Worm (Caenorhabditis elegans) whole organism, early embryonic: ENCODE measurements around the gene har-1.

Experiments used
- B0310.2 ChIP-seq: sonication (generic microtip); optimal IDR thresholded peaks from 2 replicates; lab custom pipeline; 2016; ENCODE audit warnings: mild to moderate bottlenecking, missing genetic modification characterization, missing compliant biosample characterization
- ama-1 ChIP-seq: fragments of 150-350 bp; optimal IDR thresholded peaks from 2 replicates; lab custom pipeline; 2014
- ceh-13 ChIP-seq: fragments of 200-800 bp; sonication (Bioruptor generic); optimal IDR thresholded peaks from 2 replicates; lab custom pipeline; 2018; ENCODE audit warnings: mild to moderate bottlenecking, missing genetic modification characterization, missing compliant biosample characterization
- flt-1 ChIP-seq: fragments of 200-800 bp; sonication (Bioruptor generic); IDR thresholded peaks from 2 replicates; pipeline ENCODE4 v1.3.6; 2022; ENCODE audit warnings: missing genetic modification characterization, missing compliant biosample characterization
- hnd-1 ChIP-seq: sonication (generic microtip); optimal IDR thresholded peaks from 2 replicates; lab custom pipeline; 2016; ENCODE audit warnings: missing genetic modification characterization, missing compliant biosample characterization

DNA sequence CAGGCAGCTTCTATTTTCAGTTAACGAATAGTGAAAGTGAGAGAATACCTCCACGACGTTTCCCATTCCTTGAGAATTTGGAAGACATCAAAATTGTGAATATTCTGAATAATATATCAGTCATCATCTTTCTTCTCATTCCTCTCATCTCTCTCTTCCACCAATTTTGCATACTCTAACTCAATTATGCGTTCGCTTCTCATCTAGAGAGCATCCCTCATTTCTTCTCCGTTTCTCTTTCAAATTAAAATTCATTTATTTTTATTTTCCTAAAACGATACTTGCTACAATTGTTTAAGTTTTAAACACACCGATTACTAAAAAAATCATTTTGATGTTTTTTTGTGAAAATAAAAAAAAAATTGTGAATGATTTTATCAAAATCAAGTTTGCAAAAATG lies 48.7 kb upstream of the har-1 start:
- no peak for TF ChIP-seq ama-1 (lab: Kevin White, UChicago)
- TF ChIP-seq ceh-13 (GFP tag; lab: Kevin White, UChicago): no peak
- no peak for TF ChIP-seq hnd-1 (tag; lab: Kevin White, UChicago)
- TF ChIP-seq B0310.2 (tag; lab: Kevin White, UChicago): no peak
- TF ChIP-seq flt-1 (GFP tag; lab: Robert Waterston, UW): no peak
